Worm (Caenorhabditis elegans) whole organism, L4 larva: ENCODE measurements around the gene T20B3.14.

Source experiments
- F44E2.7 ChIP-seq: fragments of 200-800 bp; sonication (Bioruptor generic); IDR thresholded peaks from 2 replicates; pipeline ENCODE4 v2.1.2; 2022; ENCODE audit warnings: missing genetic modification characterization, missing compliant biosample characterization
- nhr-76 ChIP-seq: fragments of 150-350 bp; optimal IDR thresholded peaks from 2 replicates; lab custom pipeline; 2014; ENCODE audit warnings: missing biosample characterization, missing genetic modification characterization
- unc-62 ChIP-seq, 3 experiments: fragments of 150-350 bp in 1 of 3; sonication (generic microtip); optimal IDR thresholded peaks in 2 of 3; peaks in 1 of 3; 1 replicate in 1 of 3; 2 replicates in 2 of 3; lab custom pipeline; 2014 to 2017; ENCODE audit warnings: missing biosample characterization in 3 of 3, missing genetic modification characterization in 3 of 3, missing genetic modification reagents in 3 of 3, missing genotype in 1 of 3

- TF ChIP-seq F44E2.7 (no peak), unc-62 (GFP tag; optimal IDR thresholded peaks at IDR 0.05 in 1 of 2; lab: Kevin White, UChicago) (no peak), unc-62 (tag; optimal IDR thresholded peaks at IDR 0.05; lab: Kevin White, UChicago) (no peak), nhr-76 (tag; lab: Kevin White, UChicago) (no peak)
Measured at ce11 chrV:16840283-16840682, 19.2 kb upstream of the T20B3.14 start.
